Worm (Caenorhabditis elegans) whole organism, L3 larva: ENCODE data around the gene hda-4.

Experiments
- ama-1 ChIP-seq: fragments of 150-350 bp; optimal IDR thresholded peaks from 2 replicates; lab custom pipeline; 2018
- egl-27 ChIP-seq: sonication (generic microtip); optimal IDR thresholded peaks from 4 replicates; lab custom pipeline; 2017; ENCODE audit warnings: missing biosample characterization, missing genetic modification reagents, missing genetic modification characterization
- elt-3 ChIP-seq, 3 experiments: fragments of 150-350 bp in 1 of 3; sonication (generic microtip) in 2 of 3; optimal IDR thresholded peaks; 2 replicates in 2 of 3; 4 replicates in 1 of 3; lab custom pipeline; 2014 to 2017; ENCODE audit warnings: missing biosample characterization in 3 of 3, missing genetic modification characterization in 3 of 3
- eor-1 ChIP-seq, 2 experiments: fragments of 150-350 bp; optimal IDR thresholded peaks; 2 replicates each; lab custom pipeline; 2014 to 2018; ENCODE audit warnings: missing biosample characterization in 2 of 2, missing genetic modification characterization in 2 of 2
- hmg-11 ChIP-seq: sonication (generic microtip); optimal IDR thresholded peaks from 2 replicates; lab custom pipeline; 2016; ENCODE audit warnings: missing genetic modification characterization, missing compliant biosample characterization
- jun-1 ChIP-seq: fragments of 150-350 bp; optimal IDR thresholded peaks from 2 replicates; lab custom pipeline; 2014; ENCODE audit warnings: missing biosample characterization, missing genetic modification reagents, missing genetic modification characterization
- nfya-1 ChIP-seq: sonication (generic microtip); optimal IDR thresholded peaks from 2 replicates; lab custom pipeline; 2017; ENCODE audit warnings: missing genetic modification characterization, mild to moderate bottlenecking, missing compliant biosample characterization, antibody characterized with exemption, moderate library complexity; ENCODE audit not compliant: insufficient read depth
- nhr-23 ChIP-seq: fragments of 150-350 bp; optimal IDR thresholded peaks from 2 replicates; lab custom pipeline; 2014; ENCODE audit warnings: missing biosample characterization, missing genetic modification reagents, missing genetic modification characterization
- nhr-67 ChIP-seq: fragments of 150-350 bp; optimal IDR thresholded peaks from 2 replicates; lab custom pipeline; 2014; ENCODE audit warnings: missing biosample characterization, missing genetic modification characterization

ce11 chrX:16773421-16773820, 44.1 kb downstream of the hda-4 start:
- no peak for TF ChIP-seq egl-27 (tag; lab: Kevin White, UChicago)
- no peak for TF ChIP-seq jun-1 (tag; lab: Kevin White, UChicago)
- TF ChIP-seq nhr-67 (tag; lab: Kevin White, UChicago), result no peak
- TF ChIP-seq hmg-11 (tag; lab: Kevin White, UChicago), result no peak
- TF ChIP-seq nfya-1 (tag; lab: Kevin White, UChicago), result no peak
- no peak for TF ChIP-seq nhr-23 (tag; lab: Kevin White, UChicago)
- TF ChIP-seq eor-1 (tag; optimal IDR thresholded peaks at IDR 0.05; lab: Kevin White, UChicago), result no peak
- no peak for TF ChIP-seq elt-3 (tag; optimal IDR thresholded peaks at IDR 0.05; lab: Kevin White, UChicago)
- TF ChIP-seq ama-1, result no peak
